Worm (Caenorhabditis elegans) whole organism, L3 larva: Measurements from ENCODE around the gene C09H10.5.

ENCODE experiments used
- ama-1 ChIP-seq: fragments of 150-350 bp; optimal IDR thresholded peaks from 2 replicates; lab custom pipeline; 2018
- egl-27 ChIP-seq: sonication (generic microtip); optimal IDR thresholded peaks from 4 replicates; lab custom pipeline; 2017; ENCODE audit warnings: missing biosample characterization, missing genetic modification reagents, missing genetic modification characterization
- lin-39 ChIP-seq: fragments of 150-350 bp; optimal IDR thresholded peaks from 2 replicates; lab custom pipeline; 2018; ENCODE audit warnings: missing biosample characterization, missing genetic modification reagents, missing genetic modification characterization
- mdl-1 ChIP-seq: fragments of 150-350 bp; optimal IDR thresholded peaks from 2 replicates; lab custom pipeline; 2014; ENCODE audit warnings: missing biosample characterization, missing genetic modification characterization
- nhr-11 ChIP-seq: fragments of 150-350 bp; optimal IDR thresholded peaks from 2 replicates; lab custom pipeline; 2014; ENCODE audit warnings: missing biosample characterization, missing genetic modification characterization
- nhr-25 ChIP-seq: sonication (generic microtip); optimal IDR thresholded peaks from 2 replicates; lab custom pipeline; 2017; ENCODE audit warnings: missing biosample characterization, missing genetic modification characterization
- nhr-67 ChIP-seq: fragments of 150-350 bp; optimal IDR thresholded peaks from 2 replicates; lab custom pipeline; 2014; ENCODE audit warnings: missing biosample characterization, missing genetic modification characterization
- tbx-2 ChIP-seq: sonication (generic microtip); optimal IDR thresholded peaks from 2 replicates; lab custom pipeline; 2016; ENCODE audit warnings: mild to moderate bottlenecking, missing genetic modification characterization, missing compliant biosample characterization

C09H10.5 gene

DNA sequence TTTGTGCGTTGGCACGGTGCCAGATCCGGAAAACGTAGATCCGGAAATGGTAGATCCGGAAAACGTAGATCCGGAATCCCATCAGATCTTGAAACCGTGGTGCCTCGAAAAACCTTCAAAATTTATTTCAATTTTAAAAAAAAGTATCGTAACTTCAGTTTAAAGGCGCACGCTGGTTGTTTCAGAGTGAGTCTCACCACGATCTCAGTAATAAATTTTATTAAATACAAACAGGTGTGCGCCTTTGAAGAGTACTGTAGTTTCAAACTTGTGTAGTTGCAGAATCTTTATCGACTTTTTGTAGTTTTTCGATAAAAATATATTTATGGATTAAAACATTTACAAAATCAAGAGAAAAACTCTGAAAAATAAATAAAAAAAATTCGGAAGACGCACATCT lies 52.9 kb downstream of the C09H10.5 start:
- no peak for TF ChIP-seq nhr-25 (tag; lab: Kevin White, UChicago)
- no peak for TF ChIP-seq ama-1 (lab: Kevin White, UChicago)
- TF ChIP-seq tbx-2 (tag; lab: Kevin White, UChicago): no peak
- no peak for TF ChIP-seq lin-39 (tag; lab: Kevin White, UChicago)
- TF ChIP-seq mdl-1 (tag; lab: Kevin White, UChicago): no peak
- no peak for TF ChIP-seq nhr-11 (tag; lab: Kevin White, UChicago)
- TF ChIP-seq nhr-67 (tag; lab: Kevin White, UChicago): no peak
- no peak for TF ChIP-seq egl-27 (tag; lab: Kevin White, UChicago)
